Worm (Caenorhabditis elegans): ENCODE data around the gene F46C5.2.

Gene F46C5.2

ce11 chrII:8795227-8795626 lies 33.9 kb downstream of the F46C5.2 start:
- no peak for TF ChIP-seq nhr-129 (tag; optimal IDR thresholded peaks at IDR 0.05)
- TF ChIP-seq sma-9 (GFP tag; optimal IDR thresholded peaks at IDR 0.05), result peak; percentile 17
- no peak for TF ChIP-seq sma-9 (tag; optimal IDR thresholded peaks at IDR 0.05)

ce11 chrII:8794072-8794471 lies 35.0 kb downstream of the F46C5.2 start, which contains the start of gene F07H5.7:
Gene F07H5.7 (minus strand): TSS chrII:8794172.
- TF ChIP-seq ceh-16 (tag; optimal IDR thresholded peaks at IDR 0.05) (no peak), lsy-2 (tag; optimal IDR thresholded peaks at IDR 0.05) (no peak), mbf-1 (tag; optimal IDR thresholded peaks at IDR 0.05) (no peak), crh-2 (tag; optimal IDR thresholded peaks at IDR 0.05) (no peak), nhr-237 (tag; optimal IDR thresholded peaks at IDR 0.05) (no peak), nhr-11 (tag; optimal IDR thresholded peaks at IDR 0.05) (no peak), snpc-4 (tag; optimal IDR thresholded peaks at IDR 0.05) (no peak), alr-1 (tag; optimal IDR thresholded peaks at IDR 0.05) (no peak), nhr-10 (tag; optimal IDR thresholded peaks at IDR 0.05) (no peak), sma-3 (GFP tag; optimal IDR thresholded peaks at IDR 0.05) (no peak), fos-1 (tag; optimal IDR thresholded peaks at IDR 0.05) (no peak), nhr-129 (tag; optimal IDR thresholded peaks at IDR 0.05) (no peak), sem-4 (tag; optimal IDR thresholded peaks at IDR 0.05) (no peak), skn-1 (tag; optimal IDR thresholded peaks at IDR 0.05) (no peak), ceh-82 (tag; optimal IDR thresholded peaks at IDR 0.05) (no peak), mab-5 (tag; optimal IDR thresholded peaks at IDR 0.05) (no peak), nhr-23 (tag; optimal IDR thresholded peaks at IDR 0.05) (no peak), unc-55 (GFP tag; optimal IDR thresholded peaks at IDR 0.05) (no peak)

ce11 chrII:8792640-8793039 lies 36.4 kb downstream of the F46C5.2 start, which contains the start of gene idpa-2:
Gene idpa-2 (minus strand): TSS chrII:8792740.
- TF ChIP-seq blmp-1 (tag; optimal IDR thresholded peaks at IDR 0.05; ENCODE audit: insufficient read depth) (no peak), dmd-4 (tag; optimal IDR thresholded peaks at IDR 0.05) (no peak), crh-2 (tag; optimal IDR thresholded peaks at IDR 0.05) (no peak), nhr-129 (tag; optimal IDR thresholded peaks at IDR 0.05) (no peak), nhr-21 (tag; optimal IDR thresholded peaks at IDR 0.05) (no peak), elt-3 (tag; optimal IDR thresholded peaks at IDR 0.05) (no peak), egl-27 (tag; optimal IDR thresholded peaks at IDR 0.05) (no peak), lin-39 (tag; optimal IDR thresholded peaks at IDR 0.05) (no peak), ama-1 (optimal IDR thresholded peaks at IDR 0.05) (no peak)

ce11 chrII:8789828-8790558 lies 39.1 kb downstream of the F46C5.2 start, which contains the start of gene F07H5.13:
Gene F07H5.13 (plus strand): TSS chrII:8790557.
- TF ChIP-seq C34F6.9 (tag; optimal IDR thresholded peaks at IDR 0.05), result peak; percentile 40
- TF ChIP-seq zag-1 (tag; optimal IDR thresholded peaks at IDR 0.05), result no peak
- TF ChIP-seq peb-1 (tag; optimal IDR thresholded peaks at IDR 0.05), result no peak
- peak; percentile 4 for TF ChIP-seq nhr-12 (tag; optimal IDR thresholded peaks at IDR 0.05)
- peak; percentile 71 for TF ChIP-seq nhr-25 (tag; optimal IDR thresholded peaks at IDR 0.05)
- TF ChIP-seq F13H6.1 (tag; optimal IDR thresholded peaks at IDR 0.05), result peak; percentile 62
- TF ChIP-seq sma-9 (GFP tag; optimal IDR thresholded peaks at IDR 0.05), result peak; percentile 56
- TF ChIP-seq sma-9 (tag; optimal IDR thresholded peaks at IDR 0.05), result no peak
- TF ChIP-seq lin-13 (GFP tag; optimal IDR thresholded peaks at IDR 0.05), result peak; percentile 54
- peak; percentile 71 for TF ChIP-seq ztf-4 (tag; optimal IDR thresholded peaks at IDR 0.05)
- peak in 1 of 2 experiments; percentile 63 for TF ChIP-seq lsy-2 (tag; optimal IDR thresholded peaks at IDR 0.05)
- no peak for TF ChIP-seq nhr-23 (tag; optimal IDR thresholded peaks at IDR 0.05)
- TF ChIP-seq unc-55 (GFP tag; optimal IDR thresholded peaks at IDR 0.05), result peak; percentile 14
- peak; percentile 22 for TF ChIP-seq nhr-129 (tag; optimal IDR thresholded peaks at IDR 0.05)
- no peak for TF ChIP-seq nhr-10 (tag; optimal IDR thresholded peaks at IDR 0.05)
- peak; percentile 76 for TF ChIP-seq Y55F3AM.14 (GFP tag; optimal IDR thresholded peaks at IDR 0.05)
- peak; percentile 38 for TF ChIP-seq nhr-21 (tag; optimal IDR thresholded peaks at IDR 0.05)
- TF ChIP-seq crh-2 (tag; optimal IDR thresholded peaks at IDR 0.05), result peak; percentile 69
- TF ChIP-seq sma-3 (GFP tag; optimal IDR thresholded peaks at IDR 0.05), result peak; percentile 63

Data from whole organism, L2 larva.